Fruit fly (Drosophila melanogaster) whole organism, adult: ENCODE measurements around the gene Mlp84B.

Source experiments
- CG11617 ChIP-seq: fragments of 200-800 bp; sonication (Bioruptor generic); optimal IDR thresholded peaks from 2 replicates; lab custom pipeline; 2017; ENCODE audit warnings: mild to moderate bottlenecking, missing biosample characterization, missing genetic modification reagents, missing genetic modification characterization
- CG12768 ChIP-seq: fragments of 200-800 bp; sonication (Bioruptor generic); optimal IDR thresholded peaks from 2 replicates; lab custom pipeline; 2017; ENCODE audit warnings: missing biosample characterization, missing genetic modification characterization, mild to moderate bottlenecking, moderate library complexity, missing genetic modification reagents
- CG1620 ChIP-seq: fragments of 200-800 bp; sonication (Bioruptor generic); optimal IDR thresholded peaks from 2 replicates; lab custom pipeline; 2016; ENCODE audit warnings: missing biosample characterization, missing genetic modification characterization
- CG5204 ChIP-seq: fragments of 200-800 bp; sonication (Bioruptor generic); optimal IDR thresholded peaks from 2 replicates; lab custom pipeline; 2016; ENCODE audit warnings: missing biosample characterization, missing genetic modification characterization
- CG7101 ChIP-seq: fragments of 200-800 bp; sonication (Bioruptor generic); optimal IDR thresholded peaks from 2 replicates; lab custom pipeline; 2018; ENCODE audit warnings: missing biosample characterization, mild to moderate bottlenecking, missing genetic modification characterization, moderate library complexity
- Crg-1 ChIP-seq: fragments of 200-800 bp; sonication (Bioruptor generic); optimal IDR thresholded peaks from 2 replicates; lab custom pipeline; 2016; ENCODE audit warnings: missing biosample characterization, missing genetic modification characterization
- Mnt ChIP-seq: fragments of 200-800 bp; sonication (Bioruptor generic); optimal IDR thresholded peaks from 2 replicates; lab custom pipeline; 2016; ENCODE audit warnings: missing biosample characterization, mild to moderate bottlenecking, missing genetic modification characterization
- bab1 ChIP-seq: fragments of 200-800 bp; sonication (Bioruptor generic); optimal IDR thresholded peaks from 3 replicates; lab custom pipeline; 2019; ENCODE audit warnings: missing biosample characterization, mild to moderate bottlenecking, missing genetic modification characterization, moderate library complexity
- cic ChIP-seq: fragments of 200-800 bp; sonication (Bioruptor generic); optimal IDR thresholded peaks from 2 replicates; lab custom pipeline; 2017; ENCODE audit warnings: missing biosample characterization, mild to moderate bottlenecking, missing genetic modification characterization, moderate library complexity
- cnc ChIP-seq, 2 experiments: fragments of >200 bp; optimal IDR thresholded peaks; 2 replicates each; lab custom pipeline; 2017
- kay ChIP-seq: fragments of 200-800 bp; sonication (Bioruptor generic); peaks from one replicate; lab custom pipeline; 2016; ENCODE audit warnings: missing biosample characterization, missing genetic modification characterization, borderline replicate concordance
- tj ChIP-seq: fragments of 200-800 bp; sonication (Bioruptor generic); optimal IDR thresholded peaks from 3 replicates; lab custom pipeline; 2017; ENCODE audit warnings: missing biosample characterization, mild to moderate bottlenecking, missing genetic modification characterization, moderate library complexity
- toe ChIP-seq: fragments of 200-800 bp; sonication (Bioruptor generic); optimal IDR thresholded peaks from 2 replicates; lab custom pipeline; 2016; ENCODE audit warnings: missing biosample characterization, missing genetic modification characterization

- TF ChIP-seq CG7101 (tag; lab: Kevin White, UChicago): no peak
- no peak for TF ChIP-seq Mnt (GFP tag; lab: Kevin White, UChicago)
- TF ChIP-seq CG5204 (GFP tag; lab: Kevin White, UChicago): no peak
- TF ChIP-seq cic: no peak
- TF ChIP-seq Crg-1: no peak
- TF ChIP-seq toe: no peak
- TF ChIP-seq kay (GFP tag; lab: Kevin White, UChicago): no peak
- TF ChIP-seq bab1 (GFP tag; lab: Kevin White, UChicago): no peak
- no peak for TF ChIP-seq CG1620
- TF ChIP-seq cnc (optimal IDR thresholded peaks at IDR 0.05; lab: Kevin White, UChicago): no peak
- TF ChIP-seq CG12768 (GFP tag; lab: Kevin White, UChicago): no peak
- TF ChIP-seq tj (GFP tag; lab: Kevin White, UChicago): no peak
- TF ChIP-seq CG11617: no peak
Measured at dm6 chr3R:7137207-7137606, 19.7 kb upstream of the Mlp84B start.
